Worm (Caenorhabditis elegans): ENCODE measurements around the gene grl-21.

grl-21 gene

ce11 chrIV:10734527-10735436 lies 2.5 kb upstream of the grl-21 start, which contains the start of the genes orc-5 and cyb-1 (continued):
- TF ChIP-seq mep-1 (tag; optimal IDR thresholded peaks at IDR 0.05) = peak; percentile 80
- peak; percentile 85 to 93 for TF ChIP-seq lsy-2 (tag; optimal IDR thresholded peaks at IDR 0.05)
- no peak for TF ChIP-seq ceh-88 (GFP tag; IDR thresholded peaks at IDR 0.05)
- TF ChIP-seq Y116A8C.19 (tag; optimal IDR thresholded peaks at IDR 0.05; ENCODE audit: borderline replicate concordance) = no peak
- TF ChIP-seq mef-2 (tag; optimal IDR thresholded peaks at IDR 0.05) = no peak
- no peak for TF ChIP-seq nhr-28 (tag; optimal IDR thresholded peaks at IDR 0.05)
- no peak for TF ChIP-seq elt-2 (tag; optimal IDR thresholded peaks at IDR 0.05)
- TF ChIP-seq blmp-1 (tag; optimal IDR thresholded peaks at IDR 0.05) = peak; percentile 87
- TF ChIP-seq pax-3 (tag; optimal IDR thresholded peaks at IDR 0.05) = no peak
- peak; percentile 10 for TF ChIP-seq sup-37 (GFP tag; optimal IDR thresholded peaks at IDR 0.05)
- TF ChIP-seq rnt-1 (tag; optimal IDR thresholded peaks at IDR 0.05) = peak; percentile 87
- TF ChIP-seq nhr-85 (tag) = peak; percentile 79
- TF ChIP-seq C04F5.9 (tag; optimal IDR thresholded peaks at IDR 0.05) = peak; percentile 33
- no peak for TF ChIP-seq C34B4.2 (tag; optimal IDR thresholded peaks at IDR 0.05)
- TF ChIP-seq lin-39 (tag; optimal IDR thresholded peaks at IDR 0.05) = peak; percentile 44
- peak; percentile 80 for TF ChIP-seq nhr-20 (tag; optimal IDR thresholded peaks at IDR 0.05)
- TF ChIP-seq nhr-84 (tag; optimal IDR thresholded peaks at IDR 0.05) = no peak
- peak; percentile 70 for TF ChIP-seq dsc-1 (tag; optimal IDR thresholded peaks at IDR 0.05)
- TF ChIP-seq ceh-90 (tag; optimal IDR thresholded peaks at IDR 0.05) = peak; percentile 19
- TF ChIP-seq unc-86 (tag; optimal IDR thresholded peaks at IDR 0.05) = peak; percentile 71
- no peak for TF ChIP-seq ces-1 (GFP tag; optimal IDR thresholded peaks at IDR 0.05)
- TF ChIP-seq fkh-4 (tag; optimal IDR thresholded peaks at IDR 0.05; ENCODE audit: borderline replicate concordance) = no peak
- no peak for TF ChIP-seq hlh-4 (tag; optimal IDR thresholded peaks at IDR 0.05)
- TF ChIP-seq egl-13 (tag; optimal IDR thresholded peaks at IDR 0.05) = peak; percentile 20
- TF ChIP-seq lin-14 (GFP tag; optimal IDR thresholded peaks at IDR 0.05) = peak; percentile 74
- TF ChIP-seq swsn-7 (tag; optimal IDR thresholded peaks at IDR 0.05) = peak; percentile 81
- TF ChIP-seq lin-15B (tag; optimal IDR thresholded peaks at IDR 0.05) = peak; percentile 95
- TF ChIP-seq hlh-17 (GFP tag; optimal IDR thresholded peaks at IDR 0.05; ENCODE audit: borderline replicate concordance) = no peak
- no peak for TF ChIP-seq unc-62 (GFP tag; optimal IDR thresholded peaks at IDR 0.05)
- TF ChIP-seq efl-3 (GFP tag; optimal IDR thresholded peaks at IDR 0.05) = no peak
- TF ChIP-seq C16A3.4 (tag; optimal IDR thresholded peaks at IDR 0.05) = peak; percentile 86
- no peak for TF ChIP-seq ama-1 (optimal IDR thresholded peaks at IDR 0.05)
- TF ChIP-seq aha-1 (tag; optimal IDR thresholded peaks at IDR 0.05) = peak; percentile 10
- peak; percentile 97 to 98 (median 97) for TF ChIP-seq dpl-1 (GFP tag; optimal IDR thresholded peaks at IDR 0.05)
- TF ChIP-seq vab-15 (tag; optimal IDR thresholded peaks at IDR 0.05) = no peak
- TF ChIP-seq ceh-63 (GFP tag; optimal IDR thresholded peaks at IDR 0.05) = no peak
- TF ChIP-seq ceh-8 (GFP tag; optimal IDR thresholded peaks at IDR 0.05) = peak; percentile 3
- peak; percentile 44 for TF ChIP-seq nhr-11 (tag; optimal IDR thresholded peaks at IDR 0.05)

ce11 chrIV:10738328-10738727 lies 1.1 kb downstream of the grl-21 start, which contains the start of gene ssp-34:
Gene ssp-34 (minus strand): TSS chrIV:10738602.
- TF ChIP-seq fos-1 (tag; optimal IDR thresholded peaks at IDR 0.05) (no peak), hlh-17 (GFP tag; optimal IDR thresholded peaks at IDR 0.05; ENCODE audit: borderline replicate concordance) (no peak), nhr-19 (GFP tag; conservative IDR thresholded peaks at IDR 0.05) (no peak), Y116A8C.19 (tag; optimal IDR thresholded peaks at IDR 0.05; ENCODE audit: borderline replicate concordance) (no peak), nhr-90 (tag; optimal IDR thresholded peaks at IDR 0.05; ENCODE audit: poor library complexity) (no peak), fkh-4 (tag; optimal IDR thresholded peaks at IDR 0.05; ENCODE audit: borderline replicate concordance) (no peak), ceh-90 (tag; optimal IDR thresholded peaks at IDR 0.05) (no peak), lsy-2 (tag; optimal IDR thresholded peaks at IDR 0.05) (no peak), unc-130 (tag; optimal IDR thresholded peaks at IDR 0.05) (no peak)

Data from whole organism, L1 larva.